Fruit fly (Drosophila melanogaster): ENCODE results near the gene nonC.

nonC gene

dm6 chrX:6777394-6777793, 46.9 kb upstream of the nonC start:
- TF ChIP-seq Sox15 (GFP tag; optimal IDR thresholded peaks at IDR 0.05) = peak; percentile 75
- TF ChIP-seq CG11762 (GFP tag; optimal IDR thresholded peaks at IDR 0.05; ENCODE audit: insufficient read depth) = peak; percentile 87
- peak; percentile 76 for TF ChIP-seq CG15336 (GFP tag; IDR thresholded peaks at IDR 0.05)
- TF ChIP-seq CG6854 (GFP tag; optimal IDR thresholded peaks at IDR 0.05) = peak; percentile 70
- peak; percentile 86 for TF ChIP-seq Ets21C (GFP tag; optimal IDR thresholded peaks at IDR 0.05)
- peak; percentile 89 for TF ChIP-seq CG6792 (GFP tag; optimal IDR thresholded peaks at IDR 0.05)
- TF ChIP-seq eg (GFP tag; IDR thresholded peaks at IDR 0.05) = peak; percentile 51; the same call in 2 of the 3 replicates
- TF ChIP-seq Hr39 (GFP tag; optimal IDR thresholded peaks at IDR 0.05) = peak; percentile 91
- peak; percentile 90 for TF ChIP-seq fd59A (GFP tag; optimal IDR thresholded peaks at IDR 0.05)
- peak; percentile 85 for TF ChIP-seq spab (GFP tag; optimal IDR thresholded peaks at IDR 0.05)
- TF ChIP-seq net (GFP tag; optimal IDR thresholded peaks at IDR 0.05) = peak; percentile 84
- peak; percentile 80 for TF ChIP-seq CG7368 (GFP tag; optimal IDR thresholded peaks at IDR 0.05)
- TF ChIP-seq CG34406 (GFP tag; optimal IDR thresholded peaks at IDR 0.05) = peak; percentile 84
- peak; percentile 86 for TF ChIP-seq CG32006 (GFP tag; optimal IDR thresholded peaks at IDR 0.05)
- TF ChIP-seq fkh (GFP tag; optimal IDR thresholded peaks at IDR 0.05) = no peak
- TF ChIP-seq CG16779 (tag; optimal IDR thresholded peaks at IDR 0.05) = peak; percentile 63
- TF ChIP-seq Smox (GFP tag; optimal IDR thresholded peaks at IDR 0.05) = peak; percentile 89
- TF ChIP-seq acj6 (GFP tag; optimal IDR thresholded peaks at IDR 0.05) = peak; percentile 87
- TF ChIP-seq cyc (GFP tag; optimal IDR thresholded peaks at IDR 0.05) = peak; percentile 90
- TF ChIP-seq CG8632 (GFP tag; optimal IDR thresholded peaks at IDR 0.05) = peak; percentile 85
- peak; percentile 83 for TF ChIP-seq Hr4 (GFP tag; optimal IDR thresholded peaks at IDR 0.05)
- peak; percentile 89 for TF ChIP-seq CG3919 (GFP tag; optimal IDR thresholded peaks at IDR 0.05)
- 0 out of 2 replicates have a peak, but pooled peaks have one; percentile 25 for TF ChIP-seq CG11294 (GFP tag; IDR thresholded peaks at IDR 0.05)
- TF ChIP-seq Sox102F (GFP tag; optimal IDR thresholded peaks at IDR 0.05) = peak; percentile 90
- TF ChIP-seq CG11902 (GFP tag; optimal IDR thresholded peaks at IDR 0.05) = peak; percentile 72
- TF ChIP-seq CG10669 (GFP tag; optimal IDR thresholded peaks at IDR 0.05) = peak; percentile 94
- no peak for TF ChIP-seq Hr38 (GFP tag; optimal IDR thresholded peaks at IDR 0.05)
- peak; percentile 80 for TF ChIP-seq Lpt (GFP tag; optimal IDR thresholded peaks at IDR 0.05)
- peak; percentile 83 to 92 for TF ChIP-seq ss (GFP tag; optimal IDR thresholded peaks at IDR 0.05)
- peak; percentile 68 for TF ChIP-seq CG6276 (GFP tag; optimal IDR thresholded peaks at IDR 0.05)
- peak; percentile 72 for TF ChIP-seq CG9139 (GFP tag; optimal IDR thresholded peaks at IDR 0.05)
- peak; percentile 89 for TF ChIP-seq pdm3 (GFP tag; optimal IDR thresholded peaks at IDR 0.05)
- peak; percentile 91 for TF ChIP-seq Sox14 (GFP tag; optimal IDR thresholded peaks at IDR 0.05)
- TF ChIP-seq esn (GFP tag; optimal IDR thresholded peaks at IDR 0.05) = peak; percentile 92
- peak; percentile 56 for TF ChIP-seq Gug (GFP tag; IDR thresholded peaks at IDR 0.05)
- TF ChIP-seq svp (GFP tag) = peak; percentile 94
- peak; percentile 60 for TF ChIP-seq fd85E (GFP tag; optimal IDR thresholded peaks at IDR 0.05)
- peak; percentile 90 to 92 for TF ChIP-seq salr (GFP tag; optimal IDR thresholded peaks at IDR 0.05)
- peak; percentile 90 for TF ChIP-seq lz (GFP tag; optimal IDR thresholded peaks at IDR 0.05)
- TF ChIP-seq dsx (GFP tag; optimal IDR thresholded peaks at IDR 0.05; ENCODE audit: poor library complexity, severe bottlenecking) = peak; percentile 93
- TF ChIP-seq CG6808 (GFP tag; optimal IDR thresholded peaks at IDR 0.05) = peak; percentile 91
- TF ChIP-seq CG8319 (GFP tag; optimal IDR thresholded peaks at IDR 0.05) = peak; percentile 71
- TF ChIP-seq topi (GFP tag; optimal IDR thresholded peaks at IDR 0.05) = peak; percentile 93
- TF ChIP-seq Eip93F (GFP tag; optimal IDR thresholded peaks at IDR 0.05) = peak; percentile 41
- TF ChIP-seq CG10631 (GFP tag; optimal IDR thresholded peaks at IDR 0.05) = peak; percentile 91
- peak; percentile 95 for TF ChIP-seq Ets96B (tag; optimal IDR thresholded peaks at IDR 0.05)
- peak; percentile 83 for TF ChIP-seq CG8119 (GFP tag; IDR thresholded peaks at IDR 0.05)
- peak; percentile 71 for TF ChIP-seq dac (GFP tag; optimal IDR thresholded peaks at IDR 0.05)
- peak; percentile 92 for TF ChIP-seq CG1621 (tag; optimal IDR thresholded peaks at IDR 0.05)
- peak; percentile 72 for TF ChIP-seq CG4318 (GFP tag; optimal IDR thresholded peaks at IDR 0.05)
- TF ChIP-seq Blimp-1 (GFP tag; optimal IDR thresholded peaks at IDR 0.05) = peak; percentile 58
- peak; percentile 88 for TF ChIP-seq OdsH (GFP tag; optimal IDR thresholded peaks at IDR 0.05)

Data from whole organism, prepupa.